Fruit fly (Drosophila melanogaster) whole organism, wandering third instar larva: ENCODE measurements around the gene CG10353.

Source experiments
- CG32264 ChIP-seq: fragments of 200-800 bp; sonication (Bioruptor generic); optimal IDR thresholded peaks from 2 replicates; lab custom pipeline; 2016; ENCODE audit warnings: missing biosample characterization, missing genetic modification characterization
- CG9705 ChIP-seq: fragments of 200-800 bp; sonication (Bioruptor generic); optimal IDR thresholded peaks from 2 replicates; lab custom pipeline; 2018; ENCODE audit warnings: missing biosample characterization, mild to moderate bottlenecking, missing genetic modification characterization
- CrebA ChIP-seq: fragments of 200-800 bp; sonication (Bioruptor generic); optimal IDR thresholded peaks from 2 replicates; lab custom pipeline; 2016; ENCODE audit warnings: missing biosample characterization, mild to moderate bottlenecking, missing genetic modification characterization, borderline replicate concordance
- Dfd ChIP-seq: fragments of >200 bp; optimal IDR thresholded peaks from 2 replicates; lab custom pipeline; 2017; ENCODE audit warnings: missing biosample characterization, missing genetic modification characterization
- Dif ChIP-seq: fragments of 200-275, 200-300 bp; sonication (Bioruptor generic); optimal IDR thresholded peaks from 2 replicates; lab custom pipeline; 2018; ENCODE audit warnings: missing biosample characterization, missing genetic modification characterization; ENCODE audit not compliant: partially characterized antibody
- GATAd ChIP-seq: sonication (Bioruptor generic); optimal IDR thresholded peaks from 2 replicates; lab custom pipeline; 2016; ENCODE audit warnings: missing biosample characterization, missing genetic modification characterization
- HLH106 ChIP-seq: fragments of 200-800 bp; optimal IDR thresholded peaks from 3 replicates; lab custom pipeline; 2019; ENCODE audit warnings: missing biosample characterization, mild to moderate bottlenecking, missing genetic modification characterization, moderate library complexity
- Hnf4 ChIP-seq: fragments of 200-800 bp; sonication (Bioruptor generic); optimal IDR thresholded peaks from 2 replicates; lab custom pipeline; 2016; ENCODE audit warnings: missing biosample characterization, mild to moderate bottlenecking, missing genetic modification characterization
- Hr78 ChIP-seq: fragments of >200 bp; optimal IDR thresholded peaks from 2 replicates; lab custom pipeline; 2017; ENCODE audit warnings: missing biosample characterization, missing genetic modification characterization
- Hr83 ChIP-seq: fragments of 200-300 bp; sonication (Bioruptor generic); optimal IDR thresholded peaks from 2 replicates; lab custom pipeline; 2016; ENCODE audit warnings: missing biosample characterization, mild to moderate bottlenecking, missing genetic modification characterization, moderate library complexity; ENCODE audit not compliant: poor library complexity, severe bottlenecking
- Jra ChIP-seq: sonication (Bioruptor generic); optimal IDR thresholded peaks from 2 replicates; lab custom pipeline; 2016; ENCODE audit warnings: missing biosample characterization, missing genetic modification characterization
- Mio ChIP-seq: sonication (Bioruptor generic); optimal IDR thresholded peaks from 2 replicates; lab custom pipeline; 2016; ENCODE audit warnings: missing biosample characterization, missing genetic modification characterization
- Myc ChIP-seq: fragments of >200 bp; optimal IDR thresholded peaks from 2 replicates; lab custom pipeline; 2017
- N ChIP-seq: fragments of >200 bp; optimal IDR thresholded peaks from 2 replicates; lab custom pipeline; 2018; ENCODE audit warnings: missing biosample characterization, missing external identifiers, missing genetic modification characterization
- OdsH ChIP-seq: fragments of 200-800 bp; sonication (Bioruptor generic); optimal IDR thresholded peaks from 2 replicates; lab custom pipeline; 2016; ENCODE audit warnings: missing biosample characterization, mild to moderate bottlenecking, missing genetic modification characterization
- Rel ChIP-seq, 2 experiments: fragments of 200-800 bp; sonication (Bioruptor generic) in 1 of 2; optimal IDR thresholded peaks; 2 replicates in 1 of 2; 3 replicates in 1 of 2; lab custom pipeline; 2016 to 2019; ENCODE audit warnings: mild to moderate bottlenecking in 2 of 2, missing biosample characterization in 2 of 2, missing genetic modification characterization in 2 of 2, moderate library complexity in 1 of 2
- Sp1 ChIP-seq: fragments of 200-800 bp; sonication (Bioruptor generic); optimal IDR thresholded peaks from 3 replicates; lab custom pipeline; 2019; ENCODE audit warnings: missing biosample characterization, mild to moderate bottlenecking, missing genetic modification characterization, moderate library complexity
- br ChIP-seq: fragments of 200-800 bp; sonication (Bioruptor generic); optimal IDR thresholded peaks from 2 replicates; lab custom pipeline; 2016; ENCODE audit warnings: missing biosample characterization, missing genetic modification characterization
- brk ChIP-seq: fragments of 200-800 bp; sonication (Bioruptor generic); optimal IDR thresholded peaks from 2 replicates; lab custom pipeline; 2016; ENCODE audit warnings: missing biosample characterization, mild to moderate bottlenecking, missing genetic modification characterization
- dl ChIP-seq, 2 experiments: fragments of 175-275, 200-275 bp in 1 of 2; fragments of 200-275 bp in 1 of 2; sonication (Bioruptor generic); optimal IDR thresholded peaks; lab custom pipeline; 2018; ENCODE audit warnings: mild to moderate bottlenecking in 2 of 2, missing biosample characterization in 2 of 2, missing genetic modification characterization in 2 of 2, moderate library complexity in 2 of 2; ENCODE audit not compliant: partially characterized antibody in 2 of 2, insufficient read depth in 1 of 2
- dmrt93B ChIP-seq: fragments of 200-800 bp; sonication (Bioruptor generic); optimal IDR thresholded peaks from 2 replicates; lab custom pipeline; 2018; ENCODE audit warnings: missing biosample characterization, mild to moderate bottlenecking, missing genetic modification characterization
- dsf ChIP-seq: sonication (Bioruptor generic); optimal IDR thresholded peaks from 2 replicates; lab custom pipeline; 2016; ENCODE audit warnings: missing biosample characterization, missing genetic modification characterization, borderline replicate concordance
- ey ChIP-seq: fragments of 200-800 bp; sonication (Bioruptor generic); optimal IDR thresholded peaks from 2 replicates; lab custom pipeline; 2016; ENCODE audit warnings: missing biosample characterization, missing genetic modification characterization
- foxo ChIP-seq, 2 experiments: fragments of 200-800 bp; sonication (Bioruptor generic); optimal IDR thresholded peaks; 2 replicates in 1 of 2; 3 replicates in 1 of 2; lab custom pipeline; 2016 to 2017; ENCODE audit warnings: missing biosample characterization in 2 of 2, missing genetic modification characterization in 2 of 2
- fru ChIP-seq: fragments of 200-800 bp; sonication (Bioruptor generic); optimal IDR thresholded peaks from 3 replicates; lab custom pipeline; 2016; ENCODE audit warnings: missing biosample characterization, mild to moderate bottlenecking, missing genetic modification characterization
- h ChIP-seq: fragments of 200-800 bp; sonication (Bioruptor generic); optimal IDR thresholded peaks from 3 replicates; lab custom pipeline; 2016; ENCODE audit warnings: missing biosample characterization, mild to moderate bottlenecking, missing genetic modification characterization
- jim ChIP-seq: fragments of 175-275, 200-325 bp; sonication (Bioruptor generic); optimal IDR thresholded peaks from 2 replicates; lab custom pipeline; 2016; ENCODE audit warnings: missing biosample characterization, mild to moderate bottlenecking, missing genetic modification characterization
- lola ChIP-seq: fragments of >200 bp; optimal IDR thresholded peaks from 2 replicates; lab custom pipeline; 2017; ENCODE audit warnings: missing biosample characterization, missing genetic modification characterization
- psq ChIP-seq: fragments of 200-800 bp; sonication (Bioruptor generic); optimal IDR thresholded peaks from 3 replicates; lab custom pipeline; 2017; ENCODE audit warnings: missing biosample characterization, mild to moderate bottlenecking, missing genetic modification characterization, moderate library complexity
- sage ChIP-seq: fragments of 200-800 bp; sonication (Bioruptor generic); optimal IDR thresholded peaks from 2 replicates; lab custom pipeline; 2016; ENCODE audit warnings: missing biosample characterization, mild to moderate bottlenecking, missing genetic modification characterization
- sv ChIP-seq: fragments of 200-800 bp; sonication (Bioruptor generic); optimal IDR thresholded peaks from 3 replicates; lab custom pipeline; 2016; ENCODE audit warnings: missing biosample characterization, missing genetic modification characterization
- usp ChIP-seq: fragments of >200 bp; optimal IDR thresholded peaks from 2 replicates; lab custom pipeline; 2017; ENCODE audit warnings: missing biosample characterization, missing genetic modification characterization

Gene CG10353

dm6 chrX:11881686-11882085, 5.3 kb downstream of the CG10353 start:
- TF ChIP-seq br (GFP tag; lab: Kevin White, UChicago) (no peak), fru (GFP tag; lab: Kevin White, UChicago) (no peak), Mio (no peak), brk (no peak), Hr78 (GFP tag; lab: Kevin White, UChicago) (no peak), CG9705 (GFP tag; lab: Kevin White, UChicago) (no peak), dl (GFP tag; optimal IDR thresholded peaks at IDR 0.05; lab: Kevin White, UChicago; ENCODE audit: insufficient read depth in 1 of 2, partially characterized antibody in 2 of 2) (no peak), Hnf4 (GFP tag; lab: Kevin White, UChicago) (no peak), psq (GFP tag; lab: Kevin White, UChicago) (no peak), Myc (lab: Kevin White, UChicago) (no peak), CrebA (GFP tag; lab: Kevin White, UChicago) (no peak)

dm6 chrX:11877165-11877564, 9.8 kb downstream of the CG10353 start, which contains the start of gene CG10352:
Gene CG10352 (minus strand): TSS chrX:11877168.
- TF ChIP-seq Myc (lab: Kevin White, UChicago) (no peak), HLH106 (tag; lab: Kevin White, UChicago) (no peak), brk (no peak), Rel (GFP tag; optimal IDR thresholded peaks at IDR 0.05; lab: Kevin White, UChicago) (no peak), Rel (tag; optimal IDR thresholded peaks at IDR 0.05; lab: Kevin White, UChicago) (no peak), Dif (GFP tag; lab: Kevin White, UChicago) (no peak), br (GFP tag; lab: Kevin White, UChicago) (no peak), jim (GFP tag; lab: Kevin White, UChicago) (no peak), Mio (no peak), ey (GFP tag; lab: Kevin White, UChicago) (no peak), Hr83 (no peak), sv (no peak), N (GFP tag; lab: Kevin White, UChicago) (no peak), usp (no peak), lola (GFP tag; lab: Kevin White, UChicago) (no peak)

dm6 chrX:11875146-11875830, 11.7 kb downstream of the CG10353 start:
- no peak for TF ChIP-seq foxo (GFP tag; optimal IDR thresholded peaks at IDR 0.05; lab: Kevin White, UChicago)
- no peak for TF ChIP-seq Sp1 (GFP tag; lab: Kevin White, UChicago)
- TF ChIP-seq usp = no peak
- no peak for TF ChIP-seq GATAd (GFP tag; lab: Kevin White, UChicago)
- no peak for TF ChIP-seq OdsH (GFP tag; lab: Kevin White, UChicago)

- TF ChIP-seq OdsH (GFP tag; lab: Kevin White, UChicago) (no peak), brk (no peak), lola (GFP tag; lab: Kevin White, UChicago) (no peak), Dfd (GFP tag; lab: Kevin White, UChicago) (no peak), GATAd (GFP tag; lab: Kevin White, UChicago) (no peak), psq (GFP tag; lab: Kevin White, UChicago) (no peak), Jra (no peak), dl (GFP tag; optimal IDR thresholded peaks at IDR 0.05; lab: Kevin White, UChicago; ENCODE audit: insufficient read depth in 1 of 2, partially characterized antibody in 2 of 2) (no peak), Sp1 (GFP tag; lab: Kevin White, UChicago) (no peak), dsf (GFP tag; lab: Kevin White, UChicago) (no peak), h (GFP tag; lab: Kevin White, UChicago) (no peak), Hr83 (no peak)
Observed at dm6 chrX:11873116-11873515, 13.8 kb downstream of the CG10353 start, which contains the start of gene CG15739. Gene CG15739 (plus strand): TSS chrX:11873319.

- TF ChIP-seq Hr78 (GFP tag; lab: Kevin White, UChicago) (peak; percentile 4), GATAd (GFP tag; lab: Kevin White, UChicago) (no peak), foxo (GFP tag; optimal IDR thresholded peaks at IDR 0.05; lab: Kevin White, UChicago) (no peak), sage (no peak), Rel (GFP tag; optimal IDR thresholded peaks at IDR 0.05; lab: Kevin White, UChicago) (no peak), Rel (tag; optimal IDR thresholded peaks at IDR 0.05; lab: Kevin White, UChicago) (peak; percentile 86), CG9705 (GFP tag; lab: Kevin White, UChicago) (no peak), usp (no peak), N (GFP tag; lab: Kevin White, UChicago) (peak; percentile 85), dmrt93B (GFP tag; lab: Kevin White, UChicago) (no peak), OdsH (GFP tag; lab: Kevin White, UChicago) (no peak), CG32264 (GFP tag; lab: Kevin White, UChicago) (no peak), fru (GFP tag; lab: Kevin White, UChicago) (no peak), Hr83 (no peak), Hnf4 (GFP tag; lab: Kevin White, UChicago) (no peak), lola (GFP tag; lab: Kevin White, UChicago) (no peak)
- TF ChIP-seq, all 38 proteins: peak for 3
Observed at dm6 chrX:11872517-11872916, 14.4 kb downstream of the CG10353 start, which contains the start of gene BORCS5. Gene BORCS5 (minus strand): TSS chrX:11872779.
